Fruit fly (Drosophila melanogaster) whole organism, embryonic: ENCODE measurements around the gene CG7342.
A peak's percentile ranks its signal among the peaks of the same experiment; 100 is the strongest.

ENCODE experiments used
- CG7963 ChIP-seq: fragments of 200-800 bp; sonication (Bioruptor generic); IDR thresholded peaks from 3 replicates; pipeline ENCODE4 v1.3.6; 2022; ENCODE audit warnings: missing biosample characterization, missing genetic modification characterization; ENCODE audit not compliant: partially characterized antibody
- abd-A ChIP-seq: fragments of 200-800 bp; sonication (Bioruptor generic); optimal IDR thresholded peaks from 3 replicates; lab custom pipeline; 2019; ENCODE audit warnings: missing biosample characterization, mild to moderate bottlenecking, missing genetic modification characterization, moderate library complexity
- az2 ChIP-seq: fragments of 200-800 bp; sonication (Bioruptor generic); optimal IDR thresholded peaks from 3 replicates; lab custom pipeline; 2016; ENCODE audit warnings: missing biosample characterization, missing genetic modification characterization

dm6 chr3R:19642893-19643270 is 39.7 kb downstream of the CG7342 start:
- no peak for TF ChIP-seq abd-A (tag; lab: Kevin White, UChicago)
- TF ChIP-seq CG7963 (GFP tag; lab: Robert Waterston, UW): peak; percentile 69; the same call in 2 of the 3 replicates
- TF ChIP-seq az2 (GFP tag; lab: Kevin White, UChicago): no peak
